Worm (Caenorhabditis elegans) whole organism, midembryonic: Measurements from ENCODE around the gene cest-7.

Source experiments
- T22C8.4 ChIP-seq: fragments of 200-800 bp; sonication (Bioruptor generic); IDR thresholded peaks from 2 replicates; pipeline ENCODE4 v1.3.6; 2022; ENCODE audit warnings: missing genetic modification characterization, missing compliant biosample characterization
- flt-1 ChIP-seq: fragments of 200-800 bp; sonication (Bioruptor generic); IDR thresholded peaks from 2 replicates; pipeline ENCODE4 v1.3.6; 2022; ENCODE audit warnings: missing genetic modification characterization, missing compliant biosample characterization
- ref-1 ChIP-seq: fragments of 200-800 bp; sonication (Bioruptor generic); conservative IDR thresholded peaks from 2 replicates; pipeline ENCODE4 v1.3.6; 2022; ENCODE audit warnings: missing genetic modification reagents, missing genetic modification characterization, missing compliant biosample characterization
- tab-1 ChIP-seq: fragments of 200-800 bp; sonication (Bioruptor generic); IDR thresholded peaks from 2 replicates; pipeline ENCODE4 v1.3.6; 2022; ENCODE audit warnings: missing genetic modification characterization, missing compliant biosample characterization
- ztf-23 ChIP-seq: fragments of 200-800 bp; sonication (Bioruptor generic); IDR thresholded peaks from 2 replicates; pipeline ENCODE4 v1.3.6; 2022; ENCODE audit warnings: missing genetic modification reagents, missing genetic modification characterization, missing compliant biosample characterization
- ztf-29 ChIP-seq: fragments of 200-800 bp; sonication (Bioruptor generic); IDR thresholded peaks from 2 replicates; pipeline ENCODE4 v1.3.6; 2022; ENCODE audit warnings: missing genetic modification reagents, missing genetic modification characterization, missing compliant biosample characterization

ce11 chrX:12197367-12197766, 32.4 kb upstream of the cest-7 start:
- TF ChIP-seq T22C8.4 (GFP tag; lab: Robert Waterston, UW): no peak
- no peak for TF ChIP-seq flt-1 (GFP tag; lab: Robert Waterston, UW)
- no peak for TF ChIP-seq ztf-23 (GFP tag; lab: Robert Waterston, UW)
- TF ChIP-seq ztf-29 (GFP tag; lab: Robert Waterston, UW): no peak
- TF ChIP-seq tab-1: no peak
- no peak for TF ChIP-seq ref-1 (GFP tag; lab: Robert Waterston, UW)
